Worm (Caenorhabditis elegans) whole organism, early embryonic: ENCODE data around the gene hmg-12.

ENCODE experiments used
- B0310.2 ChIP-seq: sonication (generic microtip); optimal IDR thresholded peaks from 2 replicates; lab custom pipeline; 2016; ENCODE audit warnings: mild to moderate bottlenecking, missing genetic modification characterization, missing compliant biosample characterization
- tbx-11 ChIP-seq: fragments of 200-800 bp; sonication (Bioruptor generic); IDR thresholded peaks from 2 replicates; pipeline ENCODE4 v1.3.6; 2022; ENCODE audit warnings: missing genetic modification characterization, missing compliant biosample characterization
- tbx-37 ChIP-seq: fragments of 200-800 bp; sonication (Bioruptor generic); conservative IDR thresholded peaks from 2 replicates; pipeline ENCODE4 v1.3.6; 2022; ENCODE audit warnings: missing genetic modification reagents, missing genetic modification characterization, missing compliant biosample characterization

DNA sequence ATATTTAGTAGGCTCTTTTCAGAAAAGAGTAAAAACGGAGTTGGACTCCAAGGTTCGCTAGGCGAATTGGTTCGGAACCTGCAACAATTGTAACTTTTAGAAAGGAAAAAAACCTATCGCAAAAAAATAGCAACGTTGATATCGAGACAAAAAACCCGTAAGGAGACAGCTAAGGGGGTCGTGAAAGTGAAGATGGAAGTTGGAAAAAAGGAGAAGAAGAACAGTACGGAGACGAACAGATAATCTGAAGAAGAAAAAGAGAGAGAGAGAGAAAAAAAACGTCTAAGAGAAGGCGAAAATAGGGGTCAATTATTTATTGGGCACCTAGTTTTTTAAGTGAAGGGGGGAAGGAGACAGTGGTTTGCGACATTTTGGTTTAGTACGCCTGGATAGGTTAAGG, 19.0 kb downstream of the hmg-12 start, which contains the start of gene lin-29:
- TF ChIP-seq tbx-11 = no peak
- no peak for TF ChIP-seq tbx-37 (GFP tag; lab: Robert Waterston, UW)
- TF ChIP-seq B0310.2 (tag; lab: Kevin White, UChicago) = no peak
